Worm (Caenorhabditis elegans) whole organism, L4 larva: ENCODE data around the gene acbp-8.

Experiments used
- F10B5.3 ChIP-seq: sonication (generic microtip); optimal IDR thresholded peaks from 2 replicates; lab custom pipeline; 2016; ENCODE audit warnings: mild to moderate bottlenecking, missing genetic modification characterization, missing compliant biosample characterization
- F26F4.8 ChIP-seq: fragments of 200-800 bp; sonication (Bioruptor generic); conservative IDR thresholded peaks from 2 replicates; pipeline ENCODE4 v1.3.6; 2022; ENCODE audit warnings: missing genetic modification characterization, missing compliant biosample characterization
- F44E2.7 ChIP-seq: fragments of 200-800 bp; sonication (Bioruptor generic); IDR thresholded peaks from 2 replicates; pipeline ENCODE4 v2.1.2; 2022; ENCODE audit warnings: missing genetic modification characterization, missing compliant biosample characterization
- F49E8.2 ChIP-seq: sonication (generic microtip); optimal IDR thresholded peaks from 2 replicates; lab custom pipeline; 2016; ENCODE audit warnings: missing compliant biosample characterization, mild to moderate bottlenecking, missing genetic modification characterization, borderline replicate concordance
- R02D3.7 ChIP-seq: fragments of 150-350 bp; sonication (generic microtip); optimal IDR thresholded peaks from 3 replicates; lab custom pipeline; 2014; ENCODE audit warnings: missing biosample characterization, missing genetic modification characterization
- T20F7.1 ChIP-seq: fragments of 200-800 bp; sonication (Bioruptor generic); optimal IDR thresholded peaks from 2 replicates; lab custom pipeline; 2018; ENCODE audit warnings: mild to moderate bottlenecking, missing genetic modification characterization, missing compliant biosample characterization
- Y105C5A.15 ChIP-seq: fragments of 200-800 bp; sonication (Bioruptor generic); IDR thresholded peaks from 2 replicates; pipeline ENCODE4 v1.3.6; 2022; ENCODE audit warnings: missing genetic modification characterization, missing compliant biosample characterization
- Y5F2A.4 ChIP-seq: fragments of 200-800 bp; sonication (Bioruptor generic); optimal IDR thresholded peaks from 2 replicates; lab custom pipeline; 2018; ENCODE audit warnings: mild to moderate bottlenecking, missing genetic modification characterization, missing compliant biosample characterization
- aha-1 ChIP-seq: fragments of 150-350 bp; peaks from one replicate; lab custom pipeline; 2014; ENCODE audit warnings: missing biosample characterization, missing genetic modification characterization
- attf-4 ChIP-seq: sonication (generic microtip); optimal IDR thresholded peaks from 3 replicates; lab custom pipeline; 2017; ENCODE audit warnings: missing biosample characterization, missing genetic modification characterization
- ceh-20 ChIP-seq: fragments of 200-800 bp; sonication (Bioruptor generic); IDR thresholded peaks from 2 replicates; pipeline ENCODE4 v1.3.6; 2022; ENCODE audit warnings: missing genetic modification reagents, missing genetic modification characterization, missing compliant biosample characterization
- ceh-82 ChIP-seq: sonication (generic microtip); optimal IDR thresholded peaks from 2 replicates; lab custom pipeline; 2017; ENCODE audit warnings: missing biosample characterization, missing genetic modification characterization
- ctbp-1 ChIP-seq: fragments of 200-800 bp; sonication (Bioruptor generic); IDR thresholded peaks from 2 replicates; pipeline ENCODE4 v1.3.6; 2022; ENCODE audit warnings: missing genetic modification reagents, missing genetic modification characterization, missing compliant biosample characterization
- daf-19 ChIP-seq: fragments of 200-800 bp; sonication (Bioruptor generic); conservative IDR thresholded peaks from 2 replicates; pipeline ENCODE4 v1.3.6; 2022; ENCODE audit warnings: missing genetic modification characterization, missing compliant biosample characterization
- dmd-6 ChIP-seq: fragments of 200-800 bp; sonication (Bioruptor generic); IDR thresholded peaks from 2 replicates; pipeline ENCODE4 v1.3.6; 2022; ENCODE audit warnings: missing genetic modification reagents, missing genetic modification characterization, missing compliant biosample characterization
- dmd-8 ChIP-seq: fragments of 200-800 bp; sonication (Bioruptor generic); IDR thresholded peaks from 2 replicates; pipeline ENCODE4 v1.3.6; 2022; ENCODE audit warnings: missing genetic modification characterization, missing compliant biosample characterization
- dmd-9 ChIP-seq: fragments of 200-800 bp; sonication (Bioruptor generic); IDR thresholded peaks from 2 replicates; pipeline ENCODE4 v1.3.6; 2022; ENCODE audit warnings: missing genetic modification reagents, missing genetic modification characterization, missing compliant biosample characterization
- dpl-1 ChIP-seq: fragments of 150-350 bp; optimal IDR thresholded peaks from 2 replicates; lab custom pipeline; 2014; ENCODE audit warnings: missing biosample characterization, missing genetic modification reagents, missing genetic modification characterization
- dve-1 ChIP-seq: sonication (generic microtip); optimal IDR thresholded peaks from 2 replicates; lab custom pipeline; 2017; ENCODE audit warnings: antibody characterized with exemption, mild to moderate bottlenecking, missing genetic modification characterization, missing compliant biosample characterization; ENCODE audit not compliant: insufficient read depth
- fos-1 ChIP-seq: fragments of 150-350 bp; optimal IDR thresholded peaks from 2 replicates; lab custom pipeline; 2014; ENCODE audit warnings: missing biosample characterization, missing genetic modification characterization
- hif-1 ChIP-seq, 2 experiments: sonication (generic microtip); optimal IDR thresholded peaks; 2 replicates each; lab custom pipeline; 2016 to 2017; ENCODE audit warnings: missing compliant biosample characterization in 2 of 2, missing genetic modification characterization in 2 of 2, missing genetic modification reagents in 2 of 2, missing genotype in 2 of 2, mild to moderate bottlenecking in 1 of 2
- hlh-30 ChIP-seq: sonication (generic microtip); optimal IDR thresholded peaks from 2 replicates; lab custom pipeline; 2017; ENCODE audit warnings: antibody characterized with exemption, mild to moderate bottlenecking, missing genetic modification characterization, missing compliant biosample characterization; ENCODE audit not compliant: insufficient read depth
- jun-1 ChIP-seq: fragments of 150-350 bp; optimal IDR thresholded peaks from 2 replicates; lab custom pipeline; 2014; ENCODE audit warnings: missing biosample characterization, missing genetic modification reagents, missing genetic modification characterization
- lin-1 ChIP-seq: fragments of 200-800 bp; sonication (Bioruptor generic); IDR thresholded peaks from 2 replicates; pipeline ENCODE4 v1.3.6; 2022; ENCODE audit warnings: missing genetic modification reagents, missing genetic modification characterization, missing compliant biosample characterization
- lin-13 ChIP-seq: fragments of 150-350 bp; optimal IDR thresholded peaks from 2 replicates; lab custom pipeline; 2014; ENCODE audit warnings: missing biosample characterization, missing genetic modification reagents, missing genetic modification characterization
- lin-38 ChIP-seq: fragments of 200-800 bp; sonication (Bioruptor generic); IDR thresholded peaks from 2 replicates; pipeline ENCODE4 v1.3.6; 2022; ENCODE audit warnings: missing genetic modification reagents, missing genetic modification characterization, missing compliant biosample characterization
- lin-39 ChIP-seq: fragments of 150-350 bp; optimal IDR thresholded peaks from 2 replicates; lab custom pipeline; 2014; ENCODE audit warnings: missing biosample characterization, missing genetic modification reagents, missing genetic modification characterization
- lsy-2 ChIP-seq, 2 experiments: fragments of 150-350 bp in 1 of 2; sonication (generic microtip) in 1 of 2; optimal IDR thresholded peaks; 2 replicates each; lab custom pipeline; 2014 to 2017; ENCODE audit warnings: missing biosample characterization in 2 of 2, missing genetic modification characterization in 2 of 2
- madf-9 ChIP-seq: fragments of 200-800 bp; sonication (Bioruptor generic); conservative IDR thresholded peaks from 2 replicates; pipeline ENCODE4 v1.3.6; 2022; ENCODE audit warnings: missing genetic modification reagents, missing genetic modification characterization, missing compliant biosample characterization
- mdl-1 ChIP-seq, 2 experiments: fragments of 150-350 bp in 1 of 2; sonication (generic microtip) in 1 of 2; optimal IDR thresholded peaks; 2 replicates each; lab custom pipeline; 2014 to 2017; ENCODE audit warnings: missing biosample characterization in 2 of 2, missing genetic modification characterization in 2 of 2
- mes-2 ChIP-seq: sonication (generic microtip); optimal IDR thresholded peaks from 2 replicates; lab custom pipeline; 2016; ENCODE audit warnings: missing genotype, mild to moderate bottlenecking, missing genetic modification characterization, missing compliant biosample characterization; ENCODE audit not compliant: poor library complexity, severe bottlenecking
- nhr-102 ChIP-seq: sonication (generic microtip); optimal IDR thresholded peaks from 2 replicates; lab custom pipeline; 2016; ENCODE audit warnings: mild to moderate bottlenecking, missing genetic modification characterization, moderate library complexity, missing compliant biosample characterization
- nhr-11 ChIP-seq: fragments of 150-350 bp; optimal IDR thresholded peaks from 2 replicates; lab custom pipeline; 2014; ENCODE audit warnings: missing biosample characterization, missing genetic modification characterization
- nhr-25 ChIP-seq: sonication (generic microtip); optimal IDR thresholded peaks from 2 replicates; lab custom pipeline; 2017; ENCODE audit warnings: missing genetic modification characterization, mild to moderate bottlenecking, missing compliant biosample characterization, antibody characterized with exemption, moderate library complexity, borderline replicate concordance; ENCODE audit not compliant: insufficient read depth
- nhr-28 ChIP-seq: fragments of 150-350 bp; optimal IDR thresholded peaks from 2 replicates; lab custom pipeline; 2014; ENCODE audit warnings: missing biosample characterization, missing genetic modification characterization
- nhr-76 ChIP-seq: fragments of 150-350 bp; optimal IDR thresholded peaks from 2 replicates; lab custom pipeline; 2014; ENCODE audit warnings: missing biosample characterization, missing genetic modification characterization
- nhr-77 ChIP-seq: fragments of 150-350 bp; optimal IDR thresholded peaks from 2 replicates; lab custom pipeline; 2014; ENCODE audit warnings: missing biosample characterization, missing genetic modification characterization
- pha-4 ChIP-seq, 2 experiments: fragments of 150-350 bp in 1 of 2; fragments of 200-800 bp in 1 of 2; sonication (Bioruptor generic) in 1 of 2; IDR thresholded peaks in 1 of 2; optimal IDR thresholded peaks in 1 of 2; 2 replicates each; pipeline versions ENCODE4 v1.3.6 to Lab custom; 2014 to 2022; ENCODE audit warnings: missing genetic modification characterization in 2 of 2, missing genetic modification reagents in 2 of 2, missing biosample characterization in 1 of 2, missing compliant biosample characterization in 1 of 2
- rbr-2 ChIP-seq: sonication (generic microtip); optimal IDR thresholded peaks from 2 replicates; lab custom pipeline; 2016; ENCODE audit warnings: missing genotype, missing genetic modification characterization, missing compliant biosample characterization
- saeg-2 ChIP-seq: fragments of 200-800 bp; sonication (Bioruptor generic); IDR thresholded peaks from 2 replicates; pipeline ENCODE4 v1.3.6; 2022; ENCODE audit warnings: missing genetic modification reagents, missing genetic modification characterization, missing compliant biosample characterization
- sdz-12 ChIP-seq: fragments of 200-800 bp; sonication (Bioruptor generic); optimal IDR thresholded peaks from 2 replicates; lab custom pipeline; 2018; ENCODE audit warnings: mild to moderate bottlenecking, missing genetic modification characterization, missing compliant biosample characterization
- snpc-1.2 ChIP-seq: fragments of 200-800 bp; sonication (Bioruptor generic); IDR thresholded peaks from 2 replicates; pipeline ENCODE4 v1.3.6; 2022; ENCODE audit warnings: missing genetic modification reagents, missing genetic modification characterization, missing compliant biosample characterization
- spr-1 ChIP-seq: sonication (generic microtip); optimal IDR thresholded peaks from 2 replicates; lab custom pipeline; 2016; ENCODE audit warnings: mild to moderate bottlenecking, missing genetic modification characterization, missing compliant biosample characterization
- tag-97 ChIP-seq: fragments of 200-800 bp; sonication (Bioruptor generic); IDR thresholded peaks from 2 replicates; pipeline ENCODE4 v1.3.6; 2022; ENCODE audit warnings: missing genetic modification characterization, missing compliant biosample characterization
- unc-130 ChIP-seq: sonication (generic microtip); optimal IDR thresholded peaks from 2 replicates; lab custom pipeline; 2016; ENCODE audit warnings: missing genetic modification reagents, missing genetic modification characterization, missing compliant biosample characterization
- vab-7 ChIP-seq: fragments of 200-800 bp; sonication (Bioruptor generic); IDR thresholded peaks from 2 replicates; pipeline ENCODE4 v1.3.6; 2022; ENCODE audit warnings: missing genetic modification reagents, missing genetic modification characterization, missing compliant biosample characterization
- zfp-3 ChIP-seq: fragments of 200-800 bp; sonication (Bioruptor generic); conservative IDR thresholded peaks from 2 replicates; pipeline ENCODE4 v1.3.6; 2022; ENCODE audit warnings: missing genetic modification reagents, missing genetic modification characterization, missing compliant biosample characterization
- zip-2 ChIP-seq: fragments of 150-350 bp; optimal IDR thresholded peaks from 2 replicates; lab custom pipeline; 2014; ENCODE audit warnings: missing biosample characterization, missing genetic modification characterization
- ztf-11 ChIP-seq: fragments of 150-350 bp; optimal IDR thresholded peaks from 2 replicates; lab custom pipeline; 2014; ENCODE audit warnings: missing biosample characterization, missing genetic modification characterization
- ztf-7 ChIP-seq: fragments of 150-350 bp; optimal IDR thresholded peaks from 2 replicates; lab custom pipeline; 2014; ENCODE audit warnings: missing biosample characterization, missing genetic modification characterization

The acbp-8 gene

DNA sequence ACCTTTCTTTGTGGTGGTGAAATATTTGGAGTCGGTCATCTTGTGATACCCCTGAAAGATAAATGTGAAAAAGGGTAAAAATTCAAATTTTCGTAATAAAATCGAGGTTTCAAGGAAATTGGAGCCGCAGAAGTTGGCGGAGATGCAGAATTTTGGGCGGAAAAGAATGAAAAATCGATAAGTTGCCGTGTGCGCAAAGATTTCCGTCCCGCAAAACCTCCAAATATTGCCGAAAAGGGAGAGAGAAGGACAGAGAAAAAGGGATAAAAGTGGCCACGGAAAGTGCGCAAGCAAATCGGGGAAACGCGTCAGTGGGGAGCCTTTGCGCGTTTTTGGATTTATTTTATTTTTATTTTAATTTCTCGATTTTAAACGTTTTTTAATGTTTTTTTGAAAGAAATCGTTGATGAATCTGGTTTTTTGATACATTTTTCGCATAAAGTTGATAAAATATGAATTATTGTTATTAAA lies 31.8 kb upstream of the acbp-8 start, which contains the start of gene apb-1 (continued):
- TF ChIP-seq zfp-3 (GFP tag; lab: Robert Waterston, UW) = peak; percentile 43; the same call in 1 of the 2 replicates
- TF ChIP-seq lin-1 (GFP tag; lab: Robert Waterston, UW) = no peak
- no peak for TF ChIP-seq ceh-82 (tag; lab: Kevin White, UChicago)
- TF ChIP-seq dve-1 = peak; percentile 94
- peak; percentile 33 for TF ChIP-seq F49E8.2 (tag; lab: Kevin White, UChicago)
- TF ChIP-seq Y105C5A.15 (GFP tag; lab: Robert Waterston, UW) = no peak
- TF ChIP-seq nhr-77 (tag; lab: Kevin White, UChicago) = peak; percentile 56
- TF ChIP-seq nhr-11 (tag; lab: Kevin White, UChicago) = peak; percentile 79
- no peak for TF ChIP-seq mes-2 (tag; lab: Kevin White, UChicago)
- TF ChIP-seq ztf-7 (tag; lab: Kevin White, UChicago) = peak; percentile 83
- peak; percentile 95 for TF ChIP-seq ctbp-1 (GFP tag; lab: Robert Waterston, UW)
- TF ChIP-seq dpl-1 (GFP tag; lab: Kevin White, UChicago) = peak; percentile 88
- no peak for TF ChIP-seq tag-97
- peak; percentile 84 for TF ChIP-seq pha-4 (GFP tag; IDR thresholded peaks at IDR 0.05; lab: Robert Waterston, UW)
- peak; percentile 86 for TF ChIP-seq pha-4 (tag; optimal IDR thresholded peaks at IDR 0.05; lab: Kevin White, UChicago)
- peak; percentile 72 for TF ChIP-seq dmd-9 (GFP tag; lab: Robert Waterston, UW)
- peak; percentile 79 for TF ChIP-seq hlh-30 (tag; lab: Kevin White, UChicago)
- TF ChIP-seq fos-1 = no peak
- TF ChIP-seq nhr-28 (tag; lab: Kevin White, UChicago) = peak; percentile 39
- no peak for TF ChIP-seq sdz-12 (GFP tag; lab: Kevin White, UChicago)
- TF ChIP-seq hif-1 (tag; optimal IDR thresholded peaks at IDR 0.05; lab: Kevin White, UChicago) = peak in 1 of 2 experiments; percentile 59
- no peak for TF ChIP-seq snpc-1.2
- TF ChIP-seq F10B5.3 (tag; lab: Kevin White, UChicago) = peak; percentile 80
- 0 out of 2 replicates have a peak, but pooled peaks have one; percentile 57 for TF ChIP-seq saeg-2 (GFP tag; lab: Robert Waterston, UW)
- peak; percentile 44 for TF ChIP-seq unc-130 (GFP tag; lab: Kevin White, UChicago)
- peak; percentile 73 to 96 for TF ChIP-seq lsy-2 (tag; optimal IDR thresholded peaks at IDR 0.05; lab: Kevin White, UChicago)
- peak; percentile 44 for TF ChIP-seq aha-1 (tag; lab: Kevin White, UChicago)
- peak; percentile 28 for TF ChIP-seq zip-2 (tag; lab: Kevin White, UChicago)
- peak; percentile 69 for TF ChIP-seq madf-9 (GFP tag; lab: Robert Waterston, UW)
- peak in 1 of 2 experiments; percentile 29 for TF ChIP-seq mdl-1 (tag; optimal IDR thresholded peaks at IDR 0.05; lab: Kevin White, UChicago)
- TF ChIP-seq R02D3.7 (tag; lab: Kevin White, UChicago) = no peak
- TF ChIP-seq dmd-8 = no peak
- peak; percentile 90 for TF ChIP-seq spr-1
- TF ChIP-seq Y5F2A.4 (GFP tag; lab: Kevin White, UChicago) = peak; percentile 50
- TF ChIP-seq attf-4 (tag; lab: Kevin White, UChicago) = no peak
- TF ChIP-seq lin-13 = peak; percentile 65
- TF ChIP-seq nhr-25 (tag; lab: Kevin White, UChicago) = peak; percentile 29
- peak; percentile 95 for TF ChIP-seq rbr-2
- TF ChIP-seq ztf-11 = no peak
- peak; percentile 16 for TF ChIP-seq jun-1 (tag; lab: Kevin White, UChicago)
- peak; percentile 78 for TF ChIP-seq T20F7.1
- no peak for TF ChIP-seq F44E2.7 (GFP tag; lab: Robert Waterston, UW)
- no peak for TF ChIP-seq lin-39
- TF ChIP-seq dmd-6 = no peak; the same call in 1 of the 2 replicates
- TF ChIP-seq nhr-102 = peak; percentile 88
- peak; percentile 92 for TF ChIP-seq lin-38
- TF ChIP-seq vab-7 (GFP tag; lab: Robert Waterston, UW) = peak; percentile 51; the same call in 1 of the 2 replicates
- no peak for TF ChIP-seq nhr-76 (tag; lab: Kevin White, UChicago)
- no peak for TF ChIP-seq F26F4.8 (GFP tag; lab: Robert Waterston, UW)
- no peak for TF ChIP-seq daf-19 (GFP tag; lab: Robert Waterston, UW)
- peak; percentile 71; the same call in 1 of the 2 replicates for TF ChIP-seq ceh-20 (GFP tag; lab: Robert Waterston, UW)
